Worm (Caenorhabditis elegans) whole organism, mixed stage, embryonic: ENCODE measurements around the gene T03F6.3.

ENCODE experiments used
- M03D4.4 ChIP-seq: sonication (generic microtip); optimal IDR thresholded peaks from 2 replicates; lab custom pipeline; 2017; ENCODE audit warnings: mild to moderate bottlenecking, missing genetic modification characterization, missing compliant biosample characterization
- bed-3 ChIP-seq: fragments of 200-800 bp; sonication (Bioruptor generic); optimal IDR thresholded peaks from 3 replicates; lab custom pipeline; 2018; ENCODE audit warnings: mild to moderate bottlenecking, missing genetic modification characterization, moderate library complexity, missing compliant biosample characterization
- ceh-39 ChIP-seq: fragments of 150-350 bp; optimal IDR thresholded peaks from 2 replicates; lab custom pipeline; 2014; ENCODE audit warnings: missing biosample characterization, missing genetic modification characterization
- ceh-43 ChIP-seq: fragments of 200-800 bp; sonication (Bioruptor generic); optimal IDR thresholded peaks from 2 replicates; lab custom pipeline; 2018; ENCODE audit warnings: mild to moderate bottlenecking, missing genetic modification characterization, moderate library complexity, missing compliant biosample characterization
- ceh-83 ChIP-seq: fragments of 200-800 bp; sonication (Bioruptor generic); optimal IDR thresholded peaks from 2 replicates; lab custom pipeline; 2018; ENCODE audit warnings: mild to moderate bottlenecking, missing genetic modification characterization, missing compliant biosample characterization
- ces-1 ChIP-seq: fragments of 150-350 bp; optimal IDR thresholded peaks from 2 replicates; lab custom pipeline; 2014; ENCODE audit warnings: missing biosample characterization, missing genetic modification reagents, missing genetic modification characterization
- drap-1 ChIP-seq: fragments of 200-800 bp; sonication (Bioruptor generic); optimal IDR thresholded peaks from 3 replicates; lab custom pipeline; 2018; ENCODE audit warnings: mild to moderate bottlenecking, missing genetic modification characterization, missing compliant biosample characterization
- elt-1 ChIP-seq: sonication (generic microtip); optimal IDR thresholded peaks from 2 replicates; lab custom pipeline; 2017; ENCODE audit warnings: missing genetic modification characterization, mild to moderate bottlenecking, missing compliant biosample characterization, antibody characterized with exemption, moderate library complexity, borderline replicate concordance; ENCODE audit not compliant: insufficient read depth
- elt-3 ChIP-seq: fragments of 150-350 bp; optimal IDR thresholded peaks from 2 replicates; lab custom pipeline; 2014; ENCODE audit warnings: missing biosample characterization, missing genetic modification characterization
- flh-1 ChIP-seq: fragments of 200-800 bp; sonication (Bioruptor generic); optimal IDR thresholded peaks from 2 replicates; lab custom pipeline; 2018; ENCODE audit warnings: mild to moderate bottlenecking, missing genetic modification characterization, moderate library complexity, missing compliant biosample characterization
- ham-2 ChIP-seq: fragments of 200-800 bp; sonication (Bioruptor generic); optimal IDR thresholded peaks from 2 replicates; lab custom pipeline; 2018; ENCODE audit warnings: mild to moderate bottlenecking, missing genetic modification characterization, missing compliant biosample characterization
- hlh-1 ChIP-seq: fragments of 150-350 bp; optimal IDR thresholded peaks from 2 replicates; lab custom pipeline; 2014; ENCODE audit warnings: missing biosample characterization, missing genetic modification reagents, missing genetic modification characterization
- lin-32 ChIP-seq: fragments of 200-800 bp; sonication (Bioruptor generic); optimal IDR thresholded peaks from 2 replicates; lab custom pipeline; 2018; ENCODE audit warnings: mild to moderate bottlenecking, missing genetic modification characterization, missing compliant biosample characterization
- lsy-2 ChIP-seq: fragments of 150-350 bp; optimal IDR thresholded peaks from 2 replicates; lab custom pipeline; 2014; ENCODE audit warnings: missing biosample characterization, missing genetic modification characterization
- mab-5 ChIP-seq: fragments of 150-350 bp; optimal IDR thresholded peaks from 2 replicates; lab custom pipeline; 2014; ENCODE audit warnings: missing biosample characterization, missing genetic modification characterization
- mep-1 ChIP-seq: fragments of 150-350 bp; optimal IDR thresholded peaks from 2 replicates; lab custom pipeline; 2017; ENCODE audit warnings: missing biosample characterization, missing genetic modification reagents, missing genetic modification characterization, inconsistent platforms
- mls-2 ChIP-seq: sonication (generic microtip); optimal IDR thresholded peaks from 2 replicates; lab custom pipeline; 2016; ENCODE audit warnings: mild to moderate bottlenecking, missing genetic modification characterization, moderate library complexity, missing compliant biosample characterization
- nhr-12 ChIP-seq: fragments of 150-350 bp; optimal IDR thresholded peaks from 2 replicates; lab custom pipeline; 2014; ENCODE audit warnings: missing biosample characterization, missing genetic modification characterization
- nhr-2 ChIP-seq: fragments of 150-350 bp; optimal IDR thresholded peaks from 2 replicates; lab custom pipeline; 2014; ENCODE audit warnings: missing biosample characterization, missing genetic modification characterization
- nhr-28 ChIP-seq: fragments of 150-350 bp; optimal IDR thresholded peaks from 2 replicates; lab custom pipeline; 2014; ENCODE audit warnings: missing biosample characterization, missing genetic modification characterization
- nhr-76 ChIP-seq: sonication (generic microtip); optimal IDR thresholded peaks from 2 replicates; lab custom pipeline; 2017; ENCODE audit warnings: missing biosample characterization, missing genetic modification characterization
- pha-4 ChIP-seq: fragments of 150-350 bp; optimal IDR thresholded peaks from 2 replicates; lab custom pipeline; 2018; ENCODE audit warnings: missing biosample characterization, missing genetic modification reagents, missing genetic modification characterization
- sem-2 ChIP-seq: fragments of 200-800 bp; sonication (Bioruptor generic); optimal IDR thresholded peaks from 2 replicates; lab custom pipeline; 2018; ENCODE audit warnings: mild to moderate bottlenecking, missing genetic modification characterization, missing compliant biosample characterization
- snpc-4 ChIP-seq: fragments of 150-350 bp; optimal IDR thresholded peaks from 2 replicates; lab custom pipeline; 2014; ENCODE audit warnings: missing biosample characterization, missing genetic modification characterization
- sptf-1 ChIP-seq: sonication (generic microtip); optimal IDR thresholded peaks from 2 replicates; lab custom pipeline; 2017; ENCODE audit warnings: mild to moderate bottlenecking, missing genetic modification characterization, moderate library complexity, missing compliant biosample characterization
- tbx-8 ChIP-seq: fragments of 200-800 bp; sonication (Bioruptor generic); optimal IDR thresholded peaks from 2 replicates; lab custom pipeline; 2018; ENCODE audit warnings: mild to moderate bottlenecking, missing genetic modification characterization, moderate library complexity, missing compliant biosample characterization
- unc-120 ChIP-seq: sonication (generic microtip); optimal IDR thresholded peaks from 2 replicates; lab custom pipeline; 2017; ENCODE audit warnings: missing genetic modification characterization, missing compliant biosample characterization; ENCODE audit not compliant: poor library complexity, severe bottlenecking
- unc-39 ChIP-seq: fragments of 150-350 bp; optimal IDR thresholded peaks from 2 replicates; lab custom pipeline; 2014; ENCODE audit warnings: missing biosample characterization, missing genetic modification characterization
- unc-62 ChIP-seq: fragments of 150-350 bp; optimal IDR thresholded peaks from 2 replicates; lab custom pipeline; 2014; ENCODE audit warnings: missing biosample characterization, missing genetic modification reagents, missing genetic modification characterization
- zip-8 ChIP-seq: fragments of 150-350 bp; optimal IDR thresholded peaks from 2 replicates; lab custom pipeline; 2014; ENCODE audit warnings: missing biosample characterization, missing genetic modification characterization

T03F6.3 gene

DNA sequence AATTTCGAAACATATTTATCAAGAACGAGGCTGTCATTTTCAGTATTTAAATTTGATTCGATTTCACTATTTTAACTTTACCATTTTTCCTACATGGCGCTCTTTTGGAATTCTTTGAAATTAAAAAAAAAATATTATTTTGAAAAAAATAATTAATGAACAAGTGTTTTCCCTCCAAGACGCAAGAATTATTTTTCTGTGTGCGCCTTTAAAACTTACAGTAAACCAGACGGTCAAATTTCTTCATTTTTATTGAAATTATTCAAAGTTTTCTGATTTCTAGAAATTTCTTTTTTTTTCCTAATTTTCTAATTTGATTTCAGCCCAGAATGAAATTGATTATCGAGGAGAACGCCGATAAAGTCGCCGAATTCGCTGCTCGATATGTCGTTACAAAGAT, at the start of gene T03F6.3:
T03F6.3 (plus strand) TSS at position 318 of the 400 bp plus-strand sequence.
- TF ChIP-seq ceh-83 (GFP tag; lab: Kevin White, UChicago) (no peak), lin-32 (GFP tag; lab: Kevin White, UChicago) (no peak), snpc-4 (tag; lab: Kevin White, UChicago) (no peak), sem-2 (no peak), nhr-2 (tag; lab: Kevin White, UChicago) (no peak), ceh-43 (GFP tag; lab: Kevin White, UChicago) (no peak), tbx-8 (no peak), zip-8 (tag; lab: Kevin White, UChicago) (no peak), elt-1 (tag; lab: Kevin White, UChicago) (no peak), nhr-12 (no peak), sptf-1 (tag; lab: Kevin White, UChicago) (no peak), elt-3 (tag; lab: Kevin White, UChicago) (no peak), mls-2 (tag; lab: Kevin White, UChicago) (no peak), nhr-28 (no peak), bed-3 (GFP tag; lab: Kevin White, UChicago) (no peak), lsy-2 (tag; lab: Kevin White, UChicago) (no peak), ceh-39 (tag; lab: Kevin White, UChicago) (no peak), M03D4.4 (tag; lab: Kevin White, UChicago) (no peak), nhr-76 (no peak), unc-62 (GFP tag; lab: Kevin White, UChicago) (no peak)

- no peak for TF ChIP-seq unc-39
- no peak for TF ChIP-seq unc-120 (tag; lab: Kevin White, UChicago)
- no peak for TF ChIP-seq pha-4
- no peak for TF ChIP-seq mab-5 (tag; lab: Kevin White, UChicago)
- no peak for TF ChIP-seq ceh-43 (GFP tag; lab: Kevin White, UChicago)
- no peak for TF ChIP-seq elt-1 (tag; lab: Kevin White, UChicago)
- no peak for TF ChIP-seq hlh-1 (tag; lab: Kevin White, UChicago)
- no peak for TF ChIP-seq ceh-83 (GFP tag; lab: Kevin White, UChicago)
- TF ChIP-seq zip-8 (tag; lab: Kevin White, UChicago) = no peak
- no peak for TF ChIP-seq sptf-1 (tag; lab: Kevin White, UChicago)
- no peak for TF ChIP-seq ces-1 (GFP tag; lab: Kevin White, UChicago)
- no peak for TF ChIP-seq nhr-76
- TF ChIP-seq nhr-28 = no peak
Measured at ce11 chrIII:13339672-13340071, 49.5 kb upstream of the T03F6.3 start, which contains the start of gene F53A2.3. TSS of gene F53A2.3 (minus strand) at chrIII:13339772.

DNA sequence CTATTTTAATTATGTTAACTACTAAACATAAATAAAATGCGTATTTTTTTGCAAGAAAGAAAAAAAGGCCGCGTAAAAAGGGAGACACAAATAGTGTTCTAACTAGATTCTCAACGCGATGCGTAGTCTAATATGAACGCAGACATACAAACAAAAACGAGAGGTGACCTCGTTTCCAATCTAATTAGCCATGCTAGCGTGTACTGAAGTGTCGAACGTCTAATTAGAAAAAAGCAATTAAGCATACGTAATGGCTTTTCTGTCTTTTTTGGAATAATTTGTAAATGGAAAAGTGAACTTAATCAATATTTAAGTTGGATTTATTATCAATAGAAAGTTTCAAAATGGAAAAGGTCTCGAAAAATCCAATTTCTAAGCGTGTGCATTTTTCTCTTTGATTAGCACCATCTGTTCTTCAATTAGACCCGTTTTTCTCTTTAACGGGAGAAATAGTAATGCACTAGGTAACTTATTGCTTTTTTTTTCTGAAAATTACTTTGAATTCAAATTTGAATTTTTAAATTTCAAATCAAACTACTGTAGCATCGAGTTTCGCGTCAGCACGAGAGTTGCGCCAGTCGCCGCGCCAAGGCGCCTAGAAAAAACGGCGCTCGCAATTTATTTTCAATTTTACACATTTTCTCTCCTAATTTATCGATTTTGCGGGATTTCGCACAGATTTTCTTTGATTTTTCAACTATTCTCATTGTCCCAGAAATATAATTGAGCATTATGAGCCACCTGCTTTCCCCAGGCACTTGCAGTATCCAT, 48.5 kb upstream of the T03F6.3 start:
- TF ChIP-seq ham-2 = peak; percentile 30
- TF ChIP-seq ces-1 (GFP tag; lab: Kevin White, UChicago) = peak; percentile 98
- no peak for TF ChIP-seq nhr-12
- TF ChIP-seq hlh-1 (tag; lab: Kevin White, UChicago) = no peak

- TF ChIP-seq mab-5 (tag; lab: Kevin White, UChicago) = no peak
- TF ChIP-seq lsy-2 (tag; lab: Kevin White, UChicago) = no peak
- no peak for TF ChIP-seq zip-8 (tag; lab: Kevin White, UChicago)
- no peak for TF ChIP-seq unc-39
- no peak for TF ChIP-seq nhr-2 (tag; lab: Kevin White, UChicago)
- TF ChIP-seq sptf-1 (tag; lab: Kevin White, UChicago) = no peak
- TF ChIP-seq M03D4.4 (tag; lab: Kevin White, UChicago) = no peak
- no peak for TF ChIP-seq mep-1
- no peak for TF ChIP-seq ceh-83 (GFP tag; lab: Kevin White, UChicago)
Measured at ce11 chrIII:13341275-13341626, 47.9 kb upstream of the T03F6.3 start, which contains the start of gene nud-1. TSS of gene nud-1 (plus strand) at chrIII:13341527.

- TF ChIP-seq snpc-4 (tag; lab: Kevin White, UChicago) (no peak), flh-1 (GFP tag; lab: Kevin White, UChicago) (no peak), drap-1 (GFP tag; lab: Kevin White, UChicago) (no peak), ces-1 (GFP tag; lab: Kevin White, UChicago) (no peak)
Measured at ce11 chrIII:13342079-13342734, 47.0 kb upstream of the T03F6.3 start, which contains the start of gene dro-1. TSS of gene dro-1 (plus strand) at chrIII:13342684.
